Worm (Caenorhabditis elegans) whole organism, L1 larva: ENCODE data around the gene nduv-3.

ENCODE experiments used
- C16A3.4 ChIP-seq: fragments of 150-350 bp; optimal IDR thresholded peaks from 2 replicates; lab custom pipeline; 2014; ENCODE audit warnings: missing biosample characterization, missing genetic modification characterization
- ceh-8 ChIP-seq: fragments of 200-800 bp; sonication (Bioruptor generic); optimal IDR thresholded peaks from 2 replicates; lab custom pipeline; 2018; ENCODE audit warnings: mild to moderate bottlenecking, missing genetic modification characterization, moderate library complexity, missing compliant biosample characterization
- dpl-1 ChIP-seq, 3 experiments: fragments of 150-350 bp in 2 of 3; sonication (generic microtip) in 1 of 3; optimal IDR thresholded peaks; 2 replicates each; lab custom pipeline; 2014 to 2017; ENCODE audit warnings: missing biosample characterization in 3 of 3, missing genetic modification characterization in 3 of 3, missing genetic modification reagents in 3 of 3
- dsc-1 ChIP-seq: sonication (generic microtip); optimal IDR thresholded peaks from 2 replicates; lab custom pipeline; 2016; ENCODE audit warnings: mild to moderate bottlenecking, missing genetic modification characterization, missing compliant biosample characterization
- efl-1 ChIP-seq, 4 experiments: fragments of 150-350 bp; optimal IDR thresholded peaks in 3 of 4; peaks in 1 of 4; 1 replicate in 1 of 4; 2 replicates in 3 of 4; lab custom pipeline; 2014; ENCODE audit warnings: missing biosample characterization in 2 of 4, missing genetic modification characterization in 2 of 4, missing genetic modification reagents in 2 of 4
- elt-2 ChIP-seq: sonication (generic microtip); optimal IDR thresholded peaks from 2 replicates; lab custom pipeline; 2016; ENCODE audit warnings: missing genetic modification characterization, mild to moderate bottlenecking, inconsistent platforms, missing compliant biosample characterization, missing genetic modification reagents
- lin-15B ChIP-seq: fragments of 150-350 bp; sonication (generic microtip); optimal IDR thresholded peaks from 3 replicates; lab custom pipeline; 2014; ENCODE audit warnings: missing biosample characterization, missing genetic modification characterization
- lin-35 ChIP-seq, 2 experiments: fragments of 150-350 bp; optimal IDR thresholded peaks; 2 replicates each; lab custom pipeline; 2014; ENCODE audit warnings: missing biosample characterization in 2 of 2, missing genetic modification characterization in 2 of 2, missing genetic modification reagents in 2 of 2
- mdl-1 ChIP-seq, 2 experiments: fragments of 150-350 bp; optimal IDR thresholded peaks; 2 replicates each; lab custom pipeline; 2014 to 2017; ENCODE audit warnings: missing biosample characterization in 2 of 2, missing genetic modification characterization in 2 of 2, inconsistent platforms in 1 of 2
- nhr-237 ChIP-seq: fragments of 150-350 bp; optimal IDR thresholded peaks from 2 replicates; lab custom pipeline; 2014; ENCODE audit warnings: missing biosample characterization, missing genetic modification characterization
- nhr-28 ChIP-seq: fragments of 150-350 bp; optimal IDR thresholded peaks from 2 replicates; lab custom pipeline; 2014; ENCODE audit warnings: missing biosample characterization, missing genetic modification characterization
- unc-30 ChIP-seq: sonication (generic microtip); optimal IDR thresholded peaks from 2 replicates; lab custom pipeline; 2017; ENCODE audit warnings: missing biosample characterization, missing genetic modification characterization
- vab-15 ChIP-seq: sonication (generic microtip); optimal IDR thresholded peaks from 2 replicates; lab custom pipeline; 2017; ENCODE audit warnings: missing genotype, mild to moderate bottlenecking, missing genetic modification characterization, missing compliant biosample characterization
- xbp-1 ChIP-seq: sonication (generic microtip); optimal IDR thresholded peaks from 2 replicates; lab custom pipeline; 2016; ENCODE audit warnings: missing genetic modification characterization, missing compliant biosample characterization

Gene nduv-3

DNA sequence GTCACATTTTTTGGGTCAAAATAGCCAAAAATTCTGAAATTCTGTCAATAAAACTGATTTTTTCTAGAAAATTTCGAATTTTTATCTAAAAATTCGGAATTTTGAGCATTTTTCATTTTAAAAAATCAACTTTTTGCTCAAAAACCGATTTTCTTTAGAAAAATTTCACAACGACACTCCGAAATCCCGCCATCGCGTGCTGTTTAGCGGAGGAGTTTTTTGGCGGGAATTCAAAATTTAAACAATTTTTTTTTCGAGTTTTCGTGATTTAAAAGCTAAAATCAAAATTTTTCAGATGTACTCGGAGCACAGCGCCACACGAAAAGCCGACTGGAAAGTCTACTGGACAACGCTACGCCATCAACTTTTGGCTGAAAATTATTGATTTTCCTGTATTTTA lies 36.6 kb downstream of the nduv-3 start:
- TF ChIP-seq lin-35 (GFP tag; optimal IDR thresholded peaks at IDR 0.05; lab: Kevin White, UChicago) (peak; percentile 39 to 40), mdl-1 (tag; optimal IDR thresholded peaks at IDR 0.05; lab: Kevin White, UChicago) (no peak), dpl-1 (GFP tag; optimal IDR thresholded peaks at IDR 0.05; lab: Kevin White, UChicago) (peak; percentile 23 to 69 (median 36)), efl-1 (optimal IDR thresholded peaks at IDR 0.05; lab: Kevin White, UChicago) (peak; percentile 64 to 85), efl-1 (GFP tag; optimal IDR thresholded peaks at IDR 0.05 in 1 of 2; lab: Kevin White, UChicago) (peak; percentile 74 to 95)
- TF ChIP-seq, all 84 proteins: peak for 3

DNA sequence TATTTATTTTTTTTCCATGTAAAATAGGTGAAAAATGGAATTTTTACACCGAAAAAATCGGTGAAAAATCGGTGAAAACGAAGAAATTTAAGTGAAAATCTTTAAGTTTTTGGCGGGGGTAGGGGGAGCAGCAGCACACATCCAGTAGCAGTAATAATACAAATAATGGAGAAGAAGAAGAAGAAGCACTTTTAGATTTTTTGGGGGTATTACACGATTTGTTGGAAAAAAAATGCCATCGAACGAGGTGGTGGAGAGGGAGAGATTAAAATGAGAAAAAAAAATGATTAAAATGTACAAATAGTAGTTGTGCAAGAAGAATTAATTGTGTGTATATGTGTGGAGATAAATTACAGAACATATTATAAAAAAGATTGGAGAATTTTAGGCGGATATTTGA lies 37.0 kb downstream of the nduv-3 start:
- TF ChIP-seq efl-1 (optimal IDR thresholded peaks at IDR 0.05; lab: Kevin White, UChicago) = no peak
- peak in 1 of 2 experiments; percentile 38 for TF ChIP-seq efl-1 (GFP tag; optimal IDR thresholded peaks at IDR 0.05 in 1 of 2; lab: Kevin White, UChicago)
- no peak for TF ChIP-seq xbp-1 (tag; lab: Kevin White, UChicago)

DNA sequence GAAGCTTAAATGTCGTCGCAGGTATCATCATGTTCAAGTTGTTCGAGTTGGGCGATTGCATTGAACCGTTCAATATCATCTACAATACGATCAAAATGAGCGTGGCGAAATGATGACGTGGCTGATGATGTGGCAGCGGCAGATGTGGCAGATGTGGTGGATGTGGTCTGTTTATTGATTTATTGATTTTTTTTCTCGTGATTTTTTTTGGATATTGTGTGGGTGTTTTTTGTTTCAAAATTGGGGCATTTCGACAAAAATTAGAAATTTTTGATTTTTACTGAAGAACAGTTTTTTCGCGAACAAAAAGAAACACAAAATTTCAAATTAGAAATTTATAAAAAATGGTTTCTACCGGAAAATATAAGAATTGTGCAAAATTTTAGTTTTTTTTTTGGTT lies 39.2 kb downstream of the nduv-3 start:
- no peak for TF ChIP-seq lin-15B (tag; lab: Kevin White, UChicago)
- no peak for TF ChIP-seq nhr-237
- TF ChIP-seq nhr-28 (tag; lab: Kevin White, UChicago) = no peak
- no peak for TF ChIP-seq dsc-1 (tag; lab: Kevin White, UChicago)
- no peak for TF ChIP-seq C16A3.4 (tag; lab: Kevin White, UChicago)
- TF ChIP-seq elt-2 (tag; lab: Kevin White, UChicago) = no peak

- TF ChIP-seq vab-15 (tag; lab: Kevin White, UChicago) = no peak
- TF ChIP-seq ceh-8 (GFP tag; lab: Kevin White, UChicago) = peak; percentile 75
- no peak for TF ChIP-seq unc-30 (tag; lab: Kevin White, UChicago)
Observed at ce11 chrIV:2688716-2689307, 47.7 kb downstream of the nduv-3 start, which contains the start of gene egrh-3. egrh-3 (minus strand) TSS chrIV:2688766.
